Fruit fly (Drosophila melanogaster) whole organism, adult: ENCODE results near the gene CG13609.

ENCODE experiments used
- CG12768 ChIP-seq: fragments of 200-800 bp; sonication (Bioruptor generic); optimal IDR thresholded peaks from 2 replicates; lab custom pipeline; 2017; ENCODE audit warnings: missing biosample characterization, missing genetic modification characterization, mild to moderate bottlenecking, moderate library complexity, missing genetic modification reagents
- CG14711 ChIP-seq: fragments of 200-800 bp; sonication (Bioruptor generic); optimal IDR thresholded peaks from 2 replicates; lab custom pipeline; 2018; ENCODE audit warnings: missing biosample characterization, mild to moderate bottlenecking, missing genetic modification characterization, moderate library complexity
- CG33017 ChIP-seq: fragments of 200-800 bp; sonication (Bioruptor generic); optimal IDR thresholded peaks from 2 replicates; lab custom pipeline; 2018; ENCODE audit warnings: missing biosample characterization, mild to moderate bottlenecking, missing genetic modification characterization, moderate library complexity
- Mnt ChIP-seq: fragments of 200-800 bp; sonication (Bioruptor generic); optimal IDR thresholded peaks from 2 replicates; lab custom pipeline; 2016; ENCODE audit warnings: missing biosample characterization, mild to moderate bottlenecking, missing genetic modification characterization
- bab1 ChIP-seq: fragments of 200-800 bp; sonication (Bioruptor generic); optimal IDR thresholded peaks from 3 replicates; lab custom pipeline; 2019; ENCODE audit warnings: missing biosample characterization, mild to moderate bottlenecking, missing genetic modification characterization, moderate library complexity
- cic ChIP-seq: fragments of 200-800 bp; sonication (Bioruptor generic); optimal IDR thresholded peaks from 2 replicates; lab custom pipeline; 2017; ENCODE audit warnings: missing biosample characterization, mild to moderate bottlenecking, missing genetic modification characterization, moderate library complexity
- cnc ChIP-seq, 2 experiments: fragments of >200 bp; optimal IDR thresholded peaks; 2 replicates each; lab custom pipeline; 2017
- kay ChIP-seq: fragments of 200-800 bp; sonication (Bioruptor generic); peaks from one replicate; lab custom pipeline; 2016; ENCODE audit warnings: missing biosample characterization, missing genetic modification characterization, borderline replicate concordance
- pad ChIP-seq: fragments of 200-800 bp; sonication (Bioruptor generic); optimal IDR thresholded peaks from 3 replicates; lab custom pipeline; 2017; ENCODE audit warnings: missing biosample characterization, missing genetic modification characterization, mild to moderate bottlenecking, moderate library complexity, missing genetic modification reagents
- tj ChIP-seq: fragments of 200-800 bp; sonication (Bioruptor generic); optimal IDR thresholded peaks from 3 replicates; lab custom pipeline; 2017; ENCODE audit warnings: missing biosample characterization, mild to moderate bottlenecking, missing genetic modification characterization, moderate library complexity
- toe ChIP-seq: fragments of 200-800 bp; sonication (Bioruptor generic); optimal IDR thresholded peaks from 2 replicates; lab custom pipeline; 2016; ENCODE audit warnings: missing biosample characterization, missing genetic modification characterization

dm6 chr3R:24233366-24234161 lies 6.7 kb downstream of the CG13609 start:
- TF ChIP-seq kay (GFP tag; lab: Kevin White, UChicago) (no peak), Mnt (GFP tag; lab: Kevin White, UChicago) (peak; percentile 27), CG33017 (tag; lab: Kevin White, UChicago) (no peak), toe (no peak), CG12768 (GFP tag; lab: Kevin White, UChicago) (no peak), tj (GFP tag; lab: Kevin White, UChicago) (peak; percentile 6), cnc (optimal IDR thresholded peaks at IDR 0.05; lab: Kevin White, UChicago) (no peak), cic (GFP tag; lab: Kevin White, UChicago) (peak; percentile 88), CG14711 (tag; lab: Kevin White, UChicago) (no peak), pad (GFP tag; lab: Kevin White, UChicago) (no peak), bab1 (GFP tag; lab: Kevin White, UChicago) (no peak)
